Worm (Caenorhabditis elegans): ENCODE results near the gene C02D5.4.

The C02D5.4 gene

ce11 chrIII:8519886-8520285, 32.1 kb upstream of the C02D5.4 start, which contains the start of gene ZC21.8:
Gene ZC21.8 (minus strand): TSS chrIII:8519986.
- TF ChIP-seq elt-1 (tag; optimal IDR thresholded peaks at IDR 0.05) (no peak), ztf-1 (GFP tag; conservative IDR thresholded peaks at IDR 0.05) (no peak), aly-2 (tag; optimal IDR thresholded peaks at IDR 0.05) (no peak), skn-1 (tag; optimal IDR thresholded peaks at IDR 0.05) (no peak), elt-3 (tag; optimal IDR thresholded peaks at IDR 0.05) (no peak), mab-5 (tag; optimal IDR thresholded peaks at IDR 0.05) (no peak), unc-39 (tag; optimal IDR thresholded peaks at IDR 0.05) (no peak), nhr-77 (tag; optimal IDR thresholded peaks at IDR 0.05) (no peak), F13H6.1 (tag; optimal IDR thresholded peaks at IDR 0.05) (no peak), ZK546.5 (tag; optimal IDR thresholded peaks at IDR 0.05) (no peak), snpc-4 (tag; optimal IDR thresholded peaks at IDR 0.05) (no peak), nhr-23 (tag; optimal IDR thresholded peaks at IDR 0.05) (no peak), nhr-6 (tag; optimal IDR thresholded peaks at IDR 0.05) (no peak), peb-1 (tag; optimal IDR thresholded peaks at IDR 0.05) (no peak), sma-9 (GFP tag; optimal IDR thresholded peaks at IDR 0.05) (no peak), sma-9 (tag; optimal IDR thresholded peaks at IDR 0.05) (no peak), nhr-12 (tag; optimal IDR thresholded peaks at IDR 0.05) (no peak), nhr-10 (tag; optimal IDR thresholded peaks at IDR 0.05) (no peak)

DNA sequence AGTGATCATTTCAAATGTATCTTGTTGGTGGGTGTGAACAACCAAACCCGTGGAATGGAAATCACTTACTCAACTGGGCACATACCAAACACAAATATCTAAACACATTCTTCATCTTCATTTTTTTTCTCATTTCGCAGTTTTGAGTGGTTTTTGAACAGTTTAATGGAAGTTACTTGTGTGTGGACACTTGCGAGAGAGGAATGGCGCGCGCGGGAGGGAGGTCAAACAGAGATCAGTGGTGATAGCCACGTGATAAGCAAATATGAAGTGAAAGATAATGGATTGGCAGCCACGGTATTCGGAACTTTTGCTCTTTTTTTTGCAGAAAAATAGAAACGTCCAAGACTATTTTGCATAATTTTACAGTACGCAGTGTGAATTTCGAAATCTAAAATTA, 31.4 kb upstream of the C02D5.4 start:
- TF ChIP-seq elt-3 (tag; optimal IDR thresholded peaks at IDR 0.05) (no peak), unc-55 (GFP tag; optimal IDR thresholded peaks at IDR 0.05) (no peak), F13H6.1 (tag; optimal IDR thresholded peaks at IDR 0.05) (peak; percentile 56), sma-9 (GFP tag; optimal IDR thresholded peaks at IDR 0.05) (peak; percentile 5), sma-9 (tag; optimal IDR thresholded peaks at IDR 0.05) (no peak)

DNA sequence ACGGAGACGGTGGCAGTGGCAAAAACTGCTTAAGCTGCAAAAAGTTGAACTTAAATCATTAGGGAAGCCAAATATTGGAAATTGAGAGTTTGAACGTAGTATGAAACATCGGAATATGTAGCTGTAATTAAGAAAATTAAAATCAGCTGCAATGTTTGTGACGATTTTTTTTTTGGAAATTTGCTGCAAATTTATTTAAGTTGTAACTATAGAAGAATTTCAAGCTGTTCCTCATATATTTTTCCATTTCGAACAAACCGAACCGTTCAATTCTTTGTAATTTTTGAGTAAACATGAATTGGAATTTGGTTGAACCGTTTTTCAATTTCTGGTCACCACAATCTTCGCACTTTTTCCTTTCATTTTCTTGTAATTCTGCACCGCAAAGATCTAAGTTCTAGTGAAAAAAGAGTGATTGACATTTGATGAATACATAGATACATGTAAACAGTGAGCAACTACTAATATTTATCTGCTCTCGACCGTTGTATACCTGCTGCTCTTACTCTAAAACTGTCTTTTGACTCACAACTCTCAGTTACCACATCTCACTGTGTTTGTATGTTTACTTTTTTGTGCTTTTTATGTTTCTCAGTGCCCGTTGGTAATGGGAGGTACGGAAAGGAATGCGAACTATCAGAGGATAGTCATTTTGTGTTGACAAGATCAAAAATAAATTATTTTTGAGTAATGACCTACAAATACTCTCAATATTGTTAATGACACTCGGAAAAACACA, 30.1 kb upstream of the C02D5.4 start:
- TF ChIP-seq peb-1 (tag; optimal IDR thresholded peaks at IDR 0.05) (no peak), elt-1 (tag; optimal IDR thresholded peaks at IDR 0.05) (no peak), skn-1 (tag; optimal IDR thresholded peaks at IDR 0.05) (no peak), alr-1 (tag; optimal IDR thresholded peaks at IDR 0.05) (no peak), lin-11 (tag; optimal IDR thresholded peaks at IDR 0.05) (no peak), nhr-6 (tag; optimal IDR thresholded peaks at IDR 0.05) (no peak), zag-1 (tag; optimal IDR thresholded peaks at IDR 0.05) (no peak), snpc-4 (tag; optimal IDR thresholded peaks at IDR 0.05) (no peak)

- TF ChIP-seq nhr-23 (tag; optimal IDR thresholded peaks at IDR 0.05) (no peak), fos-1 (tag; optimal IDR thresholded peaks at IDR 0.05) (no peak), unc-62 (GFP tag; optimal IDR thresholded peaks at IDR 0.05) (no peak), nhr-129 (tag; optimal IDR thresholded peaks at IDR 0.05) (no peak), lin-13 (GFP tag; optimal IDR thresholded peaks at IDR 0.05) (no peak), mab-5 (tag; optimal IDR thresholded peaks at IDR 0.05) (no peak), nhr-21 (tag; optimal IDR thresholded peaks at IDR 0.05) (no peak), Y55F3AM.14 (GFP tag; optimal IDR thresholded peaks at IDR 0.05) (no peak), mdl-1 (tag; optimal IDR thresholded peaks at IDR 0.05) (no peak), nhr-11 (tag; optimal IDR thresholded peaks at IDR 0.05) (no peak), alr-1 (tag; optimal IDR thresholded peaks at IDR 0.05) (no peak), sma-9 (GFP tag; optimal IDR thresholded peaks at IDR 0.05) (no peak), sma-9 (tag; optimal IDR thresholded peaks at IDR 0.05) (no peak), egl-27 (tag; optimal IDR thresholded peaks at IDR 0.05) (no peak), mbf-1 (tag; optimal IDR thresholded peaks at IDR 0.05) (no peak), elt-1 (tag; optimal IDR thresholded peaks at IDR 0.05) (no peak), ztf-1 (GFP tag; conservative IDR thresholded peaks at IDR 0.05) (no peak), sem-4 (tag; optimal IDR thresholded peaks at IDR 0.05) (no peak), nhr-12 (tag; optimal IDR thresholded peaks at IDR 0.05) (no peak)
These were observed 27.2 kb upstream of the C02D5.4 start, which contains the start of gene idpp-15 for ce11 chrIII:8524773-8525172. Gene idpp-15 (plus strand): TSS chrIII:8525073.

ce11 chrIII:8529002-8529401, 23.0 kb upstream of the C02D5.4 start:
- peak; percentile 4 for TF ChIP-seq mab-5 (tag; optimal IDR thresholded peaks at IDR 0.05)
- TF ChIP-seq Y55F3AM.14 (GFP tag; optimal IDR thresholded peaks at IDR 0.05): no peak
- no peak for TF ChIP-seq sem-4 (tag; optimal IDR thresholded peaks at IDR 0.05)
- TF ChIP-seq dmd-4 (tag; optimal IDR thresholded peaks at IDR 0.05): no peak
- peak; percentile 27 for TF ChIP-seq sma-3 (GFP tag; optimal IDR thresholded peaks at IDR 0.05)
- no peak for TF ChIP-seq skn-1 (tag; optimal IDR thresholded peaks at IDR 0.05)
- no peak for TF ChIP-seq nhr-23 (tag; optimal IDR thresholded peaks at IDR 0.05)
- no peak for TF ChIP-seq nhr-25 (tag; optimal IDR thresholded peaks at IDR 0.05)
- no peak for TF ChIP-seq lin-11 (tag; optimal IDR thresholded peaks at IDR 0.05)
- TF ChIP-seq mdl-1 (tag; optimal IDR thresholded peaks at IDR 0.05): no peak
- TF ChIP-seq lin-39 (tag; optimal IDR thresholded peaks at IDR 0.05): no peak
- no peak for TF ChIP-seq ZK546.5 (tag; optimal IDR thresholded peaks at IDR 0.05)
- TF ChIP-seq gmeb-1 (tag; optimal IDR thresholded peaks at IDR 0.05): peak; percentile 16
- TF ChIP-seq unc-55 (GFP tag; optimal IDR thresholded peaks at IDR 0.05): peak; percentile 94
- TF ChIP-seq elt-3 (tag; optimal IDR thresholded peaks at IDR 0.05): no peak
- TF ChIP-seq ztf-11 (tag; optimal IDR thresholded peaks at IDR 0.05): no peak
- peak; percentile 51 for TF ChIP-seq crh-2 (tag; optimal IDR thresholded peaks at IDR 0.05)
- TF ChIP-seq R02D3.7 (tag; optimal IDR thresholded peaks at IDR 0.05): no peak
- TF ChIP-seq ztf-1 (GFP tag; conservative IDR thresholded peaks at IDR 0.05): no peak
- peak; percentile 5 for TF ChIP-seq nhr-6 (tag; optimal IDR thresholded peaks at IDR 0.05)
- peak; percentile 58 for TF ChIP-seq sma-9 (GFP tag; optimal IDR thresholded peaks at IDR 0.05)
- no peak for TF ChIP-seq sma-9 (tag; optimal IDR thresholded peaks at IDR 0.05)
- no peak for TF ChIP-seq mbf-1 (tag; optimal IDR thresholded peaks at IDR 0.05)
- peak; percentile 79 for TF ChIP-seq ama-1 (optimal IDR thresholded peaks at IDR 0.05)
- TF ChIP-seq ztf-4 (tag; optimal IDR thresholded peaks at IDR 0.05): peak; percentile 14
- TF ChIP-seq nhr-12 (tag; optimal IDR thresholded peaks at IDR 0.05): no peak

All from whole organism, L2 larva.